Worm (Caenorhabditis elegans) whole organism, L3 larva: ENCODE measurements around the gene rga-3.
A peak's percentile ranks its signal among the peaks of the same experiment; 100 is the strongest.

Experiments used
- R02D3.7 ChIP-seq: fragments of 150-350 bp; optimal IDR thresholded peaks from 2 replicates; lab custom pipeline; 2014; ENCODE audit warnings: missing biosample characterization, missing genetic modification characterization
- ZK546.5 ChIP-seq: sonication (generic microtip); optimal IDR thresholded peaks from 2 replicates; lab custom pipeline; 2017; ENCODE audit warnings: missing biosample characterization, missing genetic modification characterization
- ama-1 ChIP-seq: fragments of 150-350 bp; optimal IDR thresholded peaks from 2 replicates; lab custom pipeline; 2018
- ceh-16 ChIP-seq: sonication (generic microtip); optimal IDR thresholded peaks from 2 replicates; lab custom pipeline; 2017; ENCODE audit warnings: missing biosample characterization, missing genetic modification characterization
- ceh-28 ChIP-seq: fragments of 150-350 bp; optimal IDR thresholded peaks from 2 replicates; lab custom pipeline; 2014; ENCODE audit warnings: missing biosample characterization, missing genetic modification reagents, missing genetic modification characterization
- ceh-9 ChIP-seq: sonication (generic microtip); optimal IDR thresholded peaks from 2 replicates; lab custom pipeline; 2018; ENCODE audit warnings: missing biosample characterization, missing genetic modification characterization
- egl-27 ChIP-seq: sonication (generic microtip); optimal IDR thresholded peaks from 4 replicates; lab custom pipeline; 2017; ENCODE audit warnings: missing biosample characterization, missing genetic modification reagents, missing genetic modification characterization
- egl-5 ChIP-seq: fragments of 150-350 bp; optimal IDR thresholded peaks from 2 replicates; lab custom pipeline; 2017; ENCODE audit warnings: missing biosample characterization, missing genetic modification reagents, missing genetic modification characterization, inconsistent platforms
- elt-1 ChIP-seq: fragments of 150-350 bp; optimal IDR thresholded peaks from 2 replicates; lab custom pipeline; 2014; ENCODE audit warnings: missing biosample characterization, missing genetic modification characterization
- elt-2 ChIP-seq: sonication (generic microtip); optimal IDR thresholded peaks from 2 replicates; lab custom pipeline; 2016; ENCODE audit warnings: missing genetic modification reagents, mild to moderate bottlenecking, missing genetic modification characterization, missing compliant biosample characterization
- elt-3 ChIP-seq, 3 experiments: fragments of 150-350 bp in 1 of 3; sonication (generic microtip) in 2 of 3; optimal IDR thresholded peaks; 2 replicates in 2 of 3; 4 replicates in 1 of 3; lab custom pipeline; 2014 to 2017; ENCODE audit warnings: missing biosample characterization in 3 of 3, missing genetic modification characterization in 3 of 3
- eor-1 ChIP-seq, 2 experiments: fragments of 150-350 bp; optimal IDR thresholded peaks; 2 replicates each; lab custom pipeline; 2014 to 2018; ENCODE audit warnings: missing biosample characterization in 2 of 2, missing genetic modification characterization in 2 of 2
- fkh-10 ChIP-seq: sonication (generic microtip); optimal IDR thresholded peaks from 2 replicates; lab custom pipeline; 2017; ENCODE audit warnings: missing biosample characterization, missing genetic modification reagents, missing genetic modification characterization
- fkh-2 ChIP-seq: fragments of 150-350 bp; optimal IDR thresholded peaks from 2 replicates; lab custom pipeline; 2014; ENCODE audit warnings: missing biosample characterization, missing genetic modification reagents, missing genetic modification characterization
- fos-1 ChIP-seq: fragments of 150-350 bp; optimal IDR thresholded peaks from 2 replicates; lab custom pipeline; 2014; ENCODE audit warnings: missing biosample characterization, missing genetic modification characterization
- jun-1 ChIP-seq: fragments of 150-350 bp; optimal IDR thresholded peaks from 2 replicates; lab custom pipeline; 2014; ENCODE audit warnings: missing biosample characterization, missing genetic modification reagents, missing genetic modification characterization
- lin-15B ChIP-seq: fragments of 150-350 bp; optimal IDR thresholded peaks from 2 replicates; lab custom pipeline; 2014; ENCODE audit warnings: missing biosample characterization, missing genetic modification characterization
- mdl-1 ChIP-seq: fragments of 150-350 bp; optimal IDR thresholded peaks from 2 replicates; lab custom pipeline; 2014; ENCODE audit warnings: missing biosample characterization, missing genetic modification characterization
- mml-1 ChIP-seq: fragments of 150-350 bp; sonication (generic microtip); optimal IDR thresholded peaks from 3 replicates; lab custom pipeline; 2014; ENCODE audit warnings: missing biosample characterization, missing genetic modification characterization
- nhr-11 ChIP-seq: fragments of 150-350 bp; optimal IDR thresholded peaks from 2 replicates; lab custom pipeline; 2014; ENCODE audit warnings: missing biosample characterization, missing genetic modification characterization
- nhr-12 ChIP-seq: fragments of 150-350 bp; optimal IDR thresholded peaks from 2 replicates; lab custom pipeline; 2014; ENCODE audit warnings: missing biosample characterization, missing genetic modification characterization
- nhr-23 ChIP-seq: fragments of 150-350 bp; optimal IDR thresholded peaks from 2 replicates; lab custom pipeline; 2014; ENCODE audit warnings: missing biosample characterization, missing genetic modification reagents, missing genetic modification characterization
- nhr-237 ChIP-seq: fragments of 150-350 bp; optimal IDR thresholded peaks from 2 replicates; lab custom pipeline; 2014; ENCODE audit warnings: missing biosample characterization, missing genetic modification characterization
- nhr-25 ChIP-seq: sonication (generic microtip); optimal IDR thresholded peaks from 2 replicates; lab custom pipeline; 2017; ENCODE audit warnings: missing biosample characterization, missing genetic modification characterization
- nhr-28 ChIP-seq: fragments of 150-350 bp; optimal IDR thresholded peaks from 2 replicates; lab custom pipeline; 2014; ENCODE audit warnings: missing biosample characterization, missing genetic modification characterization
- nhr-43 ChIP-seq: sonication (generic microtip); optimal IDR thresholded peaks from 2 replicates; lab custom pipeline; 2016; ENCODE audit warnings: mild to moderate bottlenecking, missing genetic modification characterization, missing compliant biosample characterization; ENCODE audit not compliant: poor library complexity, severe bottlenecking
- nhr-67 ChIP-seq: fragments of 150-350 bp; optimal IDR thresholded peaks from 2 replicates; lab custom pipeline; 2014; ENCODE audit warnings: missing biosample characterization, missing genetic modification characterization
- nhr-76 ChIP-seq: fragments of 150-350 bp; sonication (generic microtip); optimal IDR thresholded peaks from 5 replicates; lab custom pipeline; 2014; ENCODE audit warnings: missing biosample characterization, missing genetic modification characterization
- pha-4 ChIP-seq: fragments of 150-350 bp; optimal IDR thresholded peaks from 2 replicates; lab custom pipeline; 2014; ENCODE audit warnings: missing biosample characterization, missing genetic modification reagents, missing genetic modification characterization
- pqm-1 ChIP-seq: fragments of 150-350 bp; optimal IDR thresholded peaks from 2 replicates; lab custom pipeline; 2017; ENCODE audit warnings: missing biosample characterization, missing genetic modification characterization, inconsistent platforms
- skn-1 ChIP-seq: fragments of 150-350 bp; optimal IDR thresholded peaks from 2 replicates; lab custom pipeline; 2014; ENCODE audit warnings: missing biosample characterization, missing genetic modification characterization
- snpc-4 ChIP-seq: fragments of 150-350 bp; optimal IDR thresholded peaks from 2 replicates; lab custom pipeline; 2014; ENCODE audit warnings: missing biosample characterization, missing genetic modification characterization
- tbx-2 ChIP-seq: sonication (generic microtip); optimal IDR thresholded peaks from 2 replicates; lab custom pipeline; 2016; ENCODE audit warnings: mild to moderate bottlenecking, missing genetic modification characterization, missing compliant biosample characterization
- unc-39 ChIP-seq: sonication (generic microtip); optimal IDR thresholded peaks from 4 replicates; lab custom pipeline; 2017; ENCODE audit warnings: missing biosample characterization, missing genetic modification characterization
- unc-62 ChIP-seq: fragments of 150-350 bp; sonication (generic microtip); optimal IDR thresholded peaks from 4 replicates; lab custom pipeline; 2014; ENCODE audit warnings: missing biosample characterization, missing genetic modification reagents, missing genetic modification characterization
- ztf-11 ChIP-seq: fragments of 150-350 bp; optimal IDR thresholded peaks from 2 replicates; lab custom pipeline; 2014; ENCODE audit warnings: missing biosample characterization, missing genetic modification characterization
- ztf-4 ChIP-seq: fragments of 150-350 bp; optimal IDR thresholded peaks from 2 replicates; lab custom pipeline; 2014; ENCODE audit warnings: missing biosample characterization, missing genetic modification characterization

rga-3 gene

DNA sequence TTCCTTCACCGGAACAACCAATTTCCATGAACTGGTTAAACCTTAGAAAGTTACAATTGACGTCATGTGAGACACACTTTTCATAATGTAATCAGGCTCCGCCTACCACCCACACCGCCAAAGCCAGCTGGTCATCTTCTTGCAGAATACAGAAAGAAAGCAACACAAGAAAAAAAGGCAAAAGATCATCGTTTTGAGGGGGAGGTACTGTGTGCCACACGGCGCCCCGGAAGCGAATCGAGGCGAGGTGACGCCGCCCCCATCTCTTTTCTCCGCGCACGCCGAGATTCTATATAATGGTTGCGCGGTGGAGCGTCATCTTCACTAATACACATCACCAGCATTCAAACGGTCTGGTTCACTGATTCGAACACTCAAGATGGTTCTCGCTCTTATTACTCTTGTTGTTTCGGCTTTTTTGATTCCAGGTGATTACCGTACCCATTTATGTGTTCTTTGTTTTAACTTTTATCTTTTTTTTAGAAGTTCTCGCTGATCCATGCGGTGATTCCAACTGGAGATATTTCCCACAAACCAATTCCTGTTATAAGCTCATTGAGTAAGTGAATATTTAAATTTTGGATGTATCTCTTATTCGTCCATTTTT is 17.7 kb upstream of the rga-3 start, which contains the start of gene clec-1:
TSS of gene clec-1 (plus strand) at position 320 of the 607 bp plus-strand sequence.
- TF ChIP-seq nhr-28 (tag; lab: Kevin White, UChicago) (no peak), ama-1 (lab: Kevin White, UChicago) (peak; percentile 56)

DNA sequence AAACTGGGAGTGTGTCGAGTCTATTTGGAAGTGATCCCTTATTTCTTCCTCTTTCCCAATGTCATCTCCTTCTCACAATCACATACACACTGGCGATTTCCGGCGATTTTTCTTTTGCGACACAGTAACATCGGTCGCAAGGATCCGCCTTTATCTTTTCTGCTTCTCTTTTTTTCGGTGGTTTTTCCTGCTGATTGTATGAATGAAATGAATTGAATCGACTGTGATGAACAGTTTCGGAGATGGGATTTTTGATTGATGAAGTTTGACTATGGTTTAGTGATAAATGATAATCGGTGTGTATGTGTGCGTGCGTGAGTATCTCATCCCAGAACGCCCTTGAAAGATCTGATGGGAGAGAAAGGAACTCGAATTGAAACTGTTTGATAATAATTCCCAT is 16.6 kb upstream of the rga-3 start:
- TF ChIP-seq mdl-1 (tag; lab: Kevin White, UChicago): peak; percentile 14
- TF ChIP-seq nhr-23: peak; percentile 40
- no peak for TF ChIP-seq snpc-4 (tag; lab: Kevin White, UChicago)
- no peak for TF ChIP-seq elt-2 (tag; lab: Kevin White, UChicago)
- TF ChIP-seq nhr-43 (tag; lab: Kevin White, UChicago): no peak
- peak; percentile 72 for TF ChIP-seq ama-1 (lab: Kevin White, UChicago)
- no peak for TF ChIP-seq eor-1 (tag; optimal IDR thresholded peaks at IDR 0.05; lab: Kevin White, UChicago)
- TF ChIP-seq R02D3.7 (tag; lab: Kevin White, UChicago): peak; percentile 0
- no peak for TF ChIP-seq nhr-67
- no peak for TF ChIP-seq jun-1 (tag; lab: Kevin White, UChicago)
- peak in 2 of 3 experiments; percentile 45 to 90 for TF ChIP-seq elt-3 (tag; optimal IDR thresholded peaks at IDR 0.05; lab: Kevin White, UChicago)
- TF ChIP-seq nhr-28 (tag; lab: Kevin White, UChicago): no peak
- TF ChIP-seq ceh-9 (tag; lab: Kevin White, UChicago): no peak
- TF ChIP-seq fkh-2 (tag; lab: Kevin White, UChicago): no peak
- TF ChIP-seq fkh-10 (GFP tag; lab: Kevin White, UChicago): no peak
- TF ChIP-seq skn-1 (tag; lab: Kevin White, UChicago): no peak
- no peak for TF ChIP-seq ZK546.5 (tag; lab: Kevin White, UChicago)
- TF ChIP-seq egl-27: no peak
- TF ChIP-seq nhr-25 (tag; lab: Kevin White, UChicago): no peak
- TF ChIP-seq mml-1 (tag; lab: Kevin White, UChicago): no peak

DNA sequence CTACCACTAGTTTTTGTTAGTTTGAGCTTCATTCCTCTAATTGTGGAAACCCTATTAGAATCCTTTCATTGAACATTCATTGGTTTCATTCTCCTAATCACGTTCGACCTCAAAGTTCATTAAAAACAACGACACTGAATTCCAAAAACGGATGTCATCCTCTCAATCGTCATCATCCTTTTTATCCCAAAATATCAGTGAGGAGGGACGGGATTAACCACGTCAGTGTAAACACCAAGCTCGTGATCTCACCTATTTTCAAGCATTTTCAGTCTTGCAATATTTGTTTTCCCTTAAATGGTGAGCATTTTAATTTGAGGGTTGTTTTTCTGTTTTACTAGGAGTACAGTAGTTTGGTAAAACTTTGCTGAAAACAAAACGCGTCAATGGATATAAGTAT is 13.2 kb upstream of the rga-3 start:
- TF ChIP-seq nhr-12 (tag; lab: Kevin White, UChicago) (no peak), unc-39 (no peak), nhr-11 (tag; lab: Kevin White, UChicago) (peak; percentile 46), ceh-16 (no peak)

DNA sequence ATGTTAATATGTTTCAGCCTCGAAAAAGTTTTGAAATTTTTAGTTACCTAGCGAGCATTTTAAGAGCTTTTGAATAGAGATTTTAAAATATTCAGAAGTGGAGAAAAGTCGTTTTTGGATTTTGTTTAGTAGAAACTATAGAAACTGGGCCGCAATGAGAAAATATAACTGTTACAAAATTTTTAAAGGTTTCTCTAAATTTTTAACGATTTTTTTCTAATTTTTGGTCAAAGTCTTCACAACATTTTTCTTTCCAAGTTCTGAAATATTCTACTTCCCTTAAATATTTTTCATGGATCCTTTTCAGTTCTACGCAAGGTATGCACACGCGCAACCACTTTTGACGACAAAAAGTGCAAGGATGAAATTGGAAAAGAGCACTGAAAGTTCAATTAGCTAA is 12.2 kb upstream of the rga-3 start, which contains the start of gene peli-1:
TSS of gene peli-1 (plus strand) at position 301 of the 400 bp plus-strand sequence.
- TF ChIP-seq unc-39 (no peak), egl-27 (no peak), egl-5 (no peak), nhr-237 (tag; lab: Kevin White, UChicago) (no peak), ceh-28 (tag; lab: Kevin White, UChicago) (no peak), unc-62 (GFP tag; lab: Kevin White, UChicago) (no peak), ztf-11 (no peak), fkh-10 (GFP tag; lab: Kevin White, UChicago) (no peak), skn-1 (tag; lab: Kevin White, UChicago) (no peak), pha-4 (no peak), tbx-2 (tag; lab: Kevin White, UChicago) (no peak), nhr-25 (tag; lab: Kevin White, UChicago) (no peak), nhr-76 (no peak), pqm-1 (no peak), jun-1 (tag; lab: Kevin White, UChicago) (no peak), snpc-4 (tag; lab: Kevin White, UChicago) (no peak), eor-1 (tag; optimal IDR thresholded peaks at IDR 0.05; lab: Kevin White, UChicago) (no peak), ztf-4 (tag; lab: Kevin White, UChicago) (no peak), fkh-2 (tag; lab: Kevin White, UChicago) (no peak), nhr-67 (no peak)

DNA sequence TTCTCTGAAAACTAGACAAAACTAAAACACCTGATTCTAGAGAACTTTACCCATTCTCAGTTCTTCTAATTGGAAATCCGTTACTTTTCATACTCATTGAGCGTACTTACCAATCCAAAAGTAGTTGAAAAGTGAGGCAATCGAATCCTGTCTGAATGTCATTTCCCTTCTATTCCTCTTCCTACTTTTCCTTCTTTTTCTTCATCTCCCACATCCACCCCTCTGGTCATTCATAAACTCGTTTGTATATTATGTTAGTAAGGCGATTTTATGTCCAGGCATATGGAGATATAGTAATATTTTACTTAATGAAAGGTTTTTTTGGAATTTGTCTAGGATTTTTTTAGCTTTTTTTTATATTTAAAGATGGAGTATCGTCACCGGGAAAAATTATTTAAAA is 9.4 kb upstream of the rga-3 start:
- no peak for TF ChIP-seq nhr-11 (tag; lab: Kevin White, UChicago)
- TF ChIP-seq fkh-10 (GFP tag; lab: Kevin White, UChicago): no peak
- TF ChIP-seq elt-1 (tag; lab: Kevin White, UChicago): no peak
- TF ChIP-seq fos-1 (tag; lab: Kevin White, UChicago): no peak
- TF ChIP-seq nhr-28 (tag; lab: Kevin White, UChicago): no peak
- no peak for TF ChIP-seq skn-1 (tag; lab: Kevin White, UChicago)
- no peak for TF ChIP-seq elt-3 (tag; optimal IDR thresholded peaks at IDR 0.05; lab: Kevin White, UChicago)
- TF ChIP-seq lin-15B (tag; lab: Kevin White, UChicago): no peak
- no peak for TF ChIP-seq tbx-2 (tag; lab: Kevin White, UChicago)
- no peak for TF ChIP-seq ztf-11
- TF ChIP-seq fkh-2 (tag; lab: Kevin White, UChicago): no peak
- TF ChIP-seq ZK546.5 (tag; lab: Kevin White, UChicago): no peak
- TF ChIP-seq unc-62 (GFP tag; lab: Kevin White, UChicago): no peak
